Worm (Caenorhabditis elegans): ENCODE measurements around the gene spig-8.

- TF ChIP-seq ref-1 (GFP tag; conservative IDR thresholded peaks at IDR 0.05) (no peak), tab-1 (GFP tag; IDR thresholded peaks at IDR 0.05) (no peak), ztf-29 (GFP tag; IDR thresholded peaks at IDR 0.05) (no peak), flt-1 (GFP tag; IDR thresholded peaks at IDR 0.05) (no peak), klf-2 (GFP tag; conservative IDR thresholded peaks at IDR 0.05) (no peak), T22C8.4 (GFP tag; IDR thresholded peaks at IDR 0.05) (no peak), med-1 (GFP tag; optimal IDR thresholded peaks at IDR 0.05; ENCODE audit: insufficient read depth) (no peak), ztf-23 (GFP tag; IDR thresholded peaks at IDR 0.05) (no peak)
Measured at ce11 chrV:7007307-7007706, 47.4 kb upstream of the spig-8 start, which contains the start of gene drd-10.

Measured in whole organism, midembryonic.